Worm (Caenorhabditis elegans) whole organism, midembryonic: Measurements from ENCODE around the gene hecw-1.

Experiments used
- cog-1 ChIP-seq: sonication (generic microtip); optimal IDR thresholded peaks from 2 replicates; lab custom pipeline; 2016; ENCODE audit warnings: missing genetic modification characterization, missing compliant biosample characterization
- flt-1 ChIP-seq: fragments of 200-800 bp; sonication (Bioruptor generic); IDR thresholded peaks from 2 replicates; pipeline ENCODE4 v1.3.6; 2022; ENCODE audit warnings: missing genetic modification characterization, missing compliant biosample characterization
- med-1 ChIP-seq: sonication (generic microtip); optimal IDR thresholded peaks from 2 replicates; lab custom pipeline; 2017; ENCODE audit warnings: missing genetic modification characterization, mild to moderate bottlenecking, missing compliant biosample characterization, antibody characterized with exemption, missing genetic modification reagents; ENCODE audit not compliant: insufficient read depth
- ztf-29 ChIP-seq: fragments of 200-800 bp; sonication (Bioruptor generic); IDR thresholded peaks from 2 replicates; pipeline ENCODE4 v1.3.6; 2022; ENCODE audit warnings: missing genetic modification reagents, missing genetic modification characterization, missing compliant biosample characterization

ce11 chrIII:3435152-3435551 is 45.4 kb upstream of the hecw-1 start:
- no peak for TF ChIP-seq flt-1 (GFP tag; lab: Robert Waterston, UW)
- no peak for TF ChIP-seq med-1
- TF ChIP-seq cog-1 (tag; lab: Kevin White, UChicago), result no peak
- no peak for TF ChIP-seq ztf-29 (GFP tag; lab: Robert Waterston, UW)
